Worm (Caenorhabditis elegans): Measurements from ENCODE around the gene T02B11.4.

- TF ChIP-seq unc-130 (GFP tag; optimal IDR thresholded peaks at IDR 0.05) (no peak), B0261.1 (tag; optimal IDR thresholded peaks at IDR 0.05) (no peak), efl-1 (GFP tag; optimal IDR thresholded peaks at IDR 0.05) (no peak), gei-17 (GFP tag; optimal IDR thresholded peaks at IDR 0.05) (no peak), hmg-1.2 (GFP tag; IDR thresholded peaks at IDR 0.05) (no peak), pha-4 (tag; optimal IDR thresholded peaks at IDR 0.05) (no peak), aptf-2 (GFP tag; conservative IDR thresholded peaks at IDR 0.05) (no peak), Y95B8A.8 (GFP tag; IDR thresholded peaks at IDR 0.05) (no peak), unc-62 (GFP tag; optimal IDR thresholded peaks at IDR 0.05) (no peak), ama-1 (optimal IDR thresholded peaks at IDR 0.05) (no peak), ama-1 (GFP tag; optimal IDR thresholded peaks at IDR 0.05) (no peak), snpc-4 (GFP tag; optimal IDR thresholded peaks at IDR 0.05) (no peak), snpc-4 (tag; optimal IDR thresholded peaks at IDR 0.05) (no peak), nhr-179 (tag; optimal IDR thresholded peaks at IDR 0.05) (no peak), aptf-3 (GFP tag; IDR thresholded peaks at IDR 0.05) (no peak), dox-1 (GFP tag; IDR thresholded peaks at IDR 0.05) (no peak)
Measured at ce11 chrV:842611-843010, 28.3 kb downstream of the T02B11.4 start.
